Fruit fly (Drosophila melanogaster): Measurements from ENCODE around the gene spartin.

- TF ChIP-seq jim (GFP tag; optimal IDR thresholded peaks at IDR 0.05) (no peak), fru (GFP tag; optimal IDR thresholded peaks at IDR 0.05) (no peak), pan (optimal IDR thresholded peaks at IDR 0.05) (no peak), h (GFP tag; optimal IDR thresholded peaks at IDR 0.05) (no peak), Hr78 (GFP tag; optimal IDR thresholded peaks at IDR 0.05) (no peak)
Measured at dm6 chr3R:4641254-4641573, 13.4 kb upstream of the spartin start.

All from whole organism, wandering third instar larva.